Comparison of ENCODE assay signal across 1 worm cellular context in the genomic region with DNA sequence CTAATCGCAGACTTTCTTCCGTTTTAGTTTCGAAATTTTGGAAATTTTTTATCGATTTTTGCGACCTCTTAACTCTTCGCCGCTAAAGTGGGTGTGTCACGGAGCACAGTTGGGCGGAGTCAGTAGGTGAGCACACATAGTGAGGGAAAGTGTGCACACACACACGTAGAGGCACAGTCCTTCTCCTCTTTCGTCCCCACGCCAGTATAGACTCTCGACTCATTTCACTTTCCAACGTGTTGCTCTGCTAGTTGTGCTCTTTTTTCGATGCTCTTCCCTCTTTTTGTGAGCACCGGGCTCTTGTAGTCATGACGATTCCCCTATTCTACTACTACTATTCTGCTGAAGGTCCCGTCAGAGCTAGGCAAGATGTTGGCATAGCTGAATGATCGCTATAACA.
TF ChIP-seq lines count a peak whose summit lies in the region.

No protein-coding gene starts in this region.

TF ChIP-seq in whole organism, young adult, 124 proteins besides CTCF, POLR2A, EP300 and RAD21 (continued from another document):
- TF ChIP-seq pbrm-1 (GFP tag; IDR thresholded peaks at IDR 0.05; lab: Robert Waterston, UW) (0 out of 2 replicates have a peak, but pooled peaks have one; percentile 42), B0261.1 (tag; optimal IDR thresholded peaks at IDR 0.05; lab: Kevin White, UChicago) (no peak)
